Fruit fly (Drosophila melanogaster) whole organism, wandering third instar larva: Measurements from ENCODE around the gene CG16820.

Experiments
- Abd-B ChIP-seq: fragments of >200 bp; optimal IDR thresholded peaks from 2 replicates; lab custom pipeline; 2017; ENCODE audit warnings: missing biosample characterization, missing genetic modification characterization
- Dif ChIP-seq: fragments of 200-275, 200-300 bp; sonication (Bioruptor generic); optimal IDR thresholded peaks from 2 replicates; lab custom pipeline; 2018; ENCODE audit warnings: missing biosample characterization, missing genetic modification characterization; ENCODE audit not compliant: partially characterized antibody
- GATAd ChIP-seq: sonication (Bioruptor generic); optimal IDR thresholded peaks from 2 replicates; lab custom pipeline; 2016; ENCODE audit warnings: missing biosample characterization, missing genetic modification characterization
- Hnf4 ChIP-seq: fragments of 200-800 bp; sonication (Bioruptor generic); optimal IDR thresholded peaks from 2 replicates; lab custom pipeline; 2016; ENCODE audit warnings: missing biosample characterization, mild to moderate bottlenecking, missing genetic modification characterization
- N ChIP-seq: fragments of >200 bp; optimal IDR thresholded peaks from 2 replicates; lab custom pipeline; 2018; ENCODE audit warnings: missing biosample characterization, missing external identifiers, missing genetic modification characterization
- OdsH ChIP-seq: fragments of 200-800 bp; sonication (Bioruptor generic); optimal IDR thresholded peaks from 2 replicates; lab custom pipeline; 2016; ENCODE audit warnings: missing biosample characterization, mild to moderate bottlenecking, missing genetic modification characterization
- lola ChIP-seq: fragments of >200 bp; optimal IDR thresholded peaks from 2 replicates; lab custom pipeline; 2017; ENCODE audit warnings: missing biosample characterization, missing genetic modification characterization

- TF ChIP-seq OdsH (GFP tag; lab: Kevin White, UChicago) (no peak), Hnf4 (no peak), lola (no peak), Abd-B (GFP tag; lab: Kevin White, UChicago) (no peak), GATAd (GFP tag; lab: Kevin White, UChicago) (no peak), N (GFP tag; lab: Kevin White, UChicago) (no peak), Dif (no peak)
These were observed 1.2 kb upstream of the CG16820 start for dm6 chr2L:13244759-13245308.
